In genomic region chrII:7122661-7123418, ce11 we compare ENCODE assay signal across 3 worm cellular contexts.
TF ChIP-seq lines count a peak whose summit lies in the region.

TSS of gene F10E7.11 (minus strand) at chrII:7122892.

TF ChIP-seq in whole organism, L1 larva, 84 proteins besides CTCF, POLR2A, EP300 and RAD21 (continued from another document):
- TF ChIP-seq nhr-19 (GFP tag; conservative IDR thresholded peaks at IDR 0.05; lab: Robert Waterston, UW) (peak; percentile 24; the same call in 1 of the 2 replicates), lsy-2 (tag; optimal IDR thresholded peaks at IDR 0.05; lab: Kevin White, UChicago) (peak; percentile 14 to 41), dsc-1 (tag; optimal IDR thresholded peaks at IDR 0.05; lab: Kevin White, UChicago) (peak; percentile 38), egl-27 (tag; optimal IDR thresholded peaks at IDR 0.05; lab: Kevin White, UChicago) (no peak), swsn-7 (tag; optimal IDR thresholded peaks at IDR 0.05; lab: Kevin White, UChicago) (peak; percentile 16), ceh-82 (tag; optimal IDR thresholded peaks at IDR 0.05; lab: Kevin White, UChicago) (peak in 1 of 3 experiments; percentile 11), nhr-71 (tag; optimal IDR thresholded peaks at IDR 0.05; lab: Kevin White, UChicago) (peak; percentile 19), nhr-76 (tag; optimal IDR thresholded peaks at IDR 0.05; lab: Kevin White, UChicago) (no peak)

TF ChIP-seq in whole organism, L4 larva, 104 proteins besides CTCF, POLR2A, EP300 and RAD21 (continued from another document):
- TF ChIP-seq nhr-28 (tag; optimal IDR thresholded peaks at IDR 0.05; lab: Kevin White, UChicago), result no peak
- no peak for TF ChIP-seq ces-1 (GFP tag; optimal IDR thresholded peaks at IDR 0.05; lab: Kevin White, UChicago)
- no peak for TF ChIP-seq F44E2.7 (GFP tag; IDR thresholded peaks at IDR 0.05; lab: Robert Waterston, UW)
- TF ChIP-seq lin-38 (GFP tag; IDR thresholded peaks at IDR 0.05; lab: Robert Waterston, UW), result peak; percentile 75
- 0 out of 2 replicates have a peak, but pooled peaks have one; percentile 23 for TF ChIP-seq dmd-8 (GFP tag; IDR thresholded peaks at IDR 0.05; lab: Robert Waterston, UW)
- no peak for TF ChIP-seq nhr-237 (tag; optimal IDR thresholded peaks at IDR 0.05; lab: Kevin White, UChicago)
- TF ChIP-seq aly-2 (tag; optimal IDR thresholded peaks at IDR 0.05; lab: Kevin White, UChicago), result no peak
- TF ChIP-seq lin-29 (GFP tag; IDR thresholded peaks at IDR 0.05; lab: Robert Waterston, UW), result no peak
- peak; percentile 5 for TF ChIP-seq aha-1 (tag; lab: Kevin White, UChicago)
- peak; percentile 48; the same call in 1 of the 2 replicates for TF ChIP-seq ctbp-1 (GFP tag; IDR thresholded peaks at IDR 0.05; lab: Robert Waterston, UW)
- TF ChIP-seq ceh-20 (GFP tag; IDR thresholded peaks at IDR 0.05; lab: Robert Waterston, UW), result no peak
- TF ChIP-seq madf-9 (GFP tag; conservative IDR thresholded peaks at IDR 0.05; lab: Robert Waterston, UW), result no peak
- no peak for TF ChIP-seq duxl-1 (tag; optimal IDR thresholded peaks at IDR 0.05; lab: Kevin White, UChicago; ENCODE audit: poor library complexity)
- no peak for TF ChIP-seq T20F7.1 (GFP tag; optimal IDR thresholded peaks at IDR 0.05; lab: Kevin White, UChicago)
- 0 out of 2 replicates have a peak, but pooled peaks have one; percentile 26 for TF ChIP-seq Y48G9A.11 (GFP tag; IDR thresholded peaks at IDR 0.05; lab: Robert Waterston, UW)
- TF ChIP-seq F26F4.8 (GFP tag; conservative IDR thresholded peaks at IDR 0.05; lab: Robert Waterston, UW), result no peak
- TF ChIP-seq T26A8.4 (GFP tag; IDR thresholded peaks at IDR 0.05; lab: Robert Waterston, UW), result peak; percentile 62
- TF ChIP-seq F37D6.2 (tag; optimal IDR thresholded peaks at IDR 0.05; lab: Kevin White, UChicago), result peak; percentile 77
- TF ChIP-seq gei-8 (GFP tag; optimal IDR thresholded peaks at IDR 0.05; lab: Kevin White, UChicago), result no peak
- TF ChIP-seq ama-1 (optimal IDR thresholded peaks at IDR 0.05; lab: Kevin White, UChicago), result no peak
- no peak for TF ChIP-seq ceh-62 (tag; optimal IDR thresholded peaks at IDR 0.05; lab: Kevin White, UChicago)
- peak in 1 of 2 experiments; percentile 57 for TF ChIP-seq lsy-2 (tag; optimal IDR thresholded peaks at IDR 0.05; lab: Kevin White, UChicago)
- no peak for TF ChIP-seq daf-19 (GFP tag; conservative IDR thresholded peaks at IDR 0.05; lab: Robert Waterston, UW)
- peak; percentile 71 for TF ChIP-seq set-16 (GFP tag; IDR thresholded peaks at IDR 0.05; lab: Robert Waterston, UW)
- 0 out of 2 replicates have a peak, but pooled peaks have one; percentile 8 for TF ChIP-seq egl-43 (GFP tag; IDR thresholded peaks at IDR 0.05; lab: Robert Waterston, UW)
- TF ChIP-seq hlh-11 (tag; optimal IDR thresholded peaks at IDR 0.05; lab: Kevin White, UChicago), result no peak
- TF ChIP-seq nhr-25 (tag; optimal IDR thresholded peaks at IDR 0.05; lab: Kevin White, UChicago; ENCODE audit: borderline replicate concordance, insufficient read depth), result no peak
- no peak for TF ChIP-seq tra-1 (GFP tag; IDR thresholded peaks at IDR 0.05; lab: Robert Waterston, UW)
- TF ChIP-seq arid-1 (GFP tag; conservative IDR thresholded peaks at IDR 0.05; lab: Robert Waterston, UW), result peak; percentile 74; the same call in 1 of the 2 replicates
- no peak for TF ChIP-seq rbr-2 (tag; optimal IDR thresholded peaks at IDR 0.05; lab: Kevin White, UChicago)
- no peak for TF ChIP-seq zfp-3 (GFP tag; conservative IDR thresholded peaks at IDR 0.05; lab: Robert Waterston, UW)
- TF ChIP-seq vab-7 (GFP tag; IDR thresholded peaks at IDR 0.05; lab: Robert Waterston, UW), result peak; percentile 56; the same call in 1 of the 2 replicates
- TF ChIP-seq madf-5 (GFP tag; IDR thresholded peaks at IDR 0.05; lab: Robert Waterston, UW), result no peak
- no peak for TF ChIP-seq Y105C5A.15 (GFP tag; IDR thresholded peaks at IDR 0.05; lab: Robert Waterston, UW)
- no peak for TF ChIP-seq F49E8.2 (tag; optimal IDR thresholded peaks at IDR 0.05; lab: Kevin White, UChicago; ENCODE audit: borderline replicate concordance)
- TF ChIP-seq daf-8 (GFP tag; IDR thresholded peaks at IDR 0.05; lab: Robert Waterston, UW), result no peak
- no peak for TF ChIP-seq Y75B8A.6 (GFP tag; IDR thresholded peaks at IDR 0.05; lab: Robert Waterston, UW)
- TF ChIP-seq mes-2 (tag; optimal IDR thresholded peaks at IDR 0.05; lab: Kevin White, UChicago; ENCODE audit: poor library complexity, severe bottlenecking), result peak; percentile 80
- peak; percentile 0 for TF ChIP-seq dpl-1 (GFP tag; optimal IDR thresholded peaks at IDR 0.05; lab: Kevin White, UChicago)
- no peak for TF ChIP-seq lin-39 (tag; optimal IDR thresholded peaks at IDR 0.05; lab: Kevin White, UChicago)
- no peak for TF ChIP-seq ceh-44 (GFP tag; IDR thresholded peaks at IDR 0.05; lab: Robert Waterston, UW)
- no peak for TF ChIP-seq R02D3.7 (tag; optimal IDR thresholded peaks at IDR 0.05; lab: Kevin White, UChicago)
- TF ChIP-seq hmg-1.1 (GFP tag; IDR thresholded peaks at IDR 0.05; lab: Robert Waterston, UW), result peak; percentile 76

TF ChIP-seq in whole organism, young adult, 124 proteins besides CTCF, POLR2A, EP300 and RAD21 (continued from another document):
- TF ChIP-seq Y53F4B.3 (GFP tag; IDR thresholded peaks at IDR 0.05; lab: Robert Waterston, UW) (no peak), Y67H2A.10 (GFP tag; conservative IDR thresholded peaks at IDR 0.05; lab: Robert Waterston, UW) (no peak), zim-3 (tag; optimal IDR thresholded peaks at IDR 0.05; lab: Kevin White, UChicago) (no peak), aptf-3 (GFP tag; IDR thresholded peaks at IDR 0.05; lab: Robert Waterston, UW) (no peak), xnd-1 (tag; optimal IDR thresholded peaks at IDR 0.05; lab: Kevin White, UChicago) (peak; percentile 4), B0336.3 (GFP tag; IDR thresholded peaks at IDR 0.05; lab: Robert Waterston, UW) (peak; percentile 34; the same call in 1 of the 2 replicates), attf-3 (GFP tag; conservative IDR thresholded peaks at IDR 0.05; lab: Robert Waterston, UW) (0 out of 2 replicates have a peak, but pooled peaks have one; percentile 39), nhr-179 (tag; optimal IDR thresholded peaks at IDR 0.05; lab: Kevin White, UChicago) (no peak), ztf-28 (GFP tag; IDR thresholded peaks at IDR 0.05; lab: Robert Waterston, UW) (no peak), mxl-1 (tag; optimal IDR thresholded peaks at IDR 0.05; lab: Kevin White, UChicago) (no peak), B0019.2 (GFP tag; conservative IDR thresholded peaks at IDR 0.05; lab: Robert Waterston, UW) (no peak), snpc-3.4 (tag; optimal IDR thresholded peaks at IDR 0.05; lab: Kevin White, UChicago) (peak; percentile 5), unc-130 (GFP tag; optimal IDR thresholded peaks at IDR 0.05; lab: Kevin White, UChicago) (peak; percentile 6), aptf-2 (GFP tag; conservative IDR thresholded peaks at IDR 0.05; lab: Robert Waterston, UW) (0 out of 2 replicates have a peak, but pooled peaks have one; percentile 40), F37B4.10 (GFP tag; IDR thresholded peaks at IDR 0.05; lab: Robert Waterston, UW) (no peak), ets-4 (GFP tag; optimal IDR thresholded peaks at IDR 0.05; lab: Kevin White, UChicago) (no peak), K11D2.4 (GFP tag; IDR thresholded peaks at IDR 0.05; lab: Robert Waterston, UW) (peak; percentile 58; the same call in 1 of the 2 replicates), hrde-1 (tag; optimal IDR thresholded peaks at IDR 0.05; lab: Kevin White, UChicago; ENCODE audit: borderline replicate concordance) (no peak), lin-26 (GFP tag; IDR thresholded peaks at IDR 0.05; lab: Robert Waterston, UW) (peak; percentile 26; the same call in 1 of the 2 replicates), let-526 (GFP tag; IDR thresholded peaks at IDR 0.05; lab: Robert Waterston, UW) (0 out of 2 replicates have a peak, but pooled peaks have one; percentile 42), nhr-80 (tag; optimal IDR thresholded peaks at IDR 0.05; lab: Kevin White, UChicago) (no peak), pbrm-1 (GFP tag; IDR thresholded peaks at IDR 0.05; lab: Robert Waterston, UW) (peak; percentile 65; the same call in 1 of the 2 replicates), C06A6.2 (GFP tag; conservative IDR thresholded peaks at IDR 0.05; lab: Robert Waterston, UW) (peak; percentile 71; the same call in 1 of the 2 replicates), mcd-1 (GFP tag; IDR thresholded peaks at IDR 0.05; lab: Robert Waterston, UW) (peak; percentile 78), Y56A3A.18 (GFP tag; IDR thresholded peaks at IDR 0.05; lab: Robert Waterston, UW) (no peak), die-1 (tag; optimal IDR thresholded peaks at IDR 0.05; lab: Kevin White, UChicago) (no peak), rec-8 (tag; optimal IDR thresholded peaks at IDR 0.05; lab: Kevin White, UChicago) (no peak)
TF ChIP-seq in whole organism, young adult: peak in this region for 24.
